Worm (Caenorhabditis elegans): ENCODE measurements around the gene glr-7.

DNA sequence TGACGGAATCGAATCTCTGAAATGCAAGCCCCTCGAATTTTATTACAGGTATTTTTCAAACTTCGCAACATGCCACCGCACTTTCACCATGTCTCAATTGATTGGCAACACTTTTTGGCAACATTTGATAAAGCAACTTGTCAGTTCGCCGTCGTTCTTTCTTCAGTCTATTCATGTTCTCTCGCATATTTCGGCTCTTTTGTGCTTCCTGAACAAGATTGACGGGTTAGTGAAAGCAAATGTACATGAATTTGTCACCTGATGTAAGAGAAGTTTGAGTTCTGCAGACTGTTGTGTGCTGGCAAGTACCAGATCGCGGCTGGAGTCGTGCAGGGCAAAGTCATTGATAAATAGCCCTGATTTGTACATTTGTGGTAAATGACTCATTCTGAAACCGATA, 2.4 kb upstream of the glr-7 start:
- no peak for TF ChIP-seq ceh-24 (tag; optimal IDR thresholded peaks at IDR 0.05)
- no peak for TF ChIP-seq K09A11.1 (tag; optimal IDR thresholded peaks at IDR 0.05; ENCODE audit: insufficient read depth)
